Worm (Caenorhabditis elegans): ENCODE results near the gene pole-4.

DNA sequence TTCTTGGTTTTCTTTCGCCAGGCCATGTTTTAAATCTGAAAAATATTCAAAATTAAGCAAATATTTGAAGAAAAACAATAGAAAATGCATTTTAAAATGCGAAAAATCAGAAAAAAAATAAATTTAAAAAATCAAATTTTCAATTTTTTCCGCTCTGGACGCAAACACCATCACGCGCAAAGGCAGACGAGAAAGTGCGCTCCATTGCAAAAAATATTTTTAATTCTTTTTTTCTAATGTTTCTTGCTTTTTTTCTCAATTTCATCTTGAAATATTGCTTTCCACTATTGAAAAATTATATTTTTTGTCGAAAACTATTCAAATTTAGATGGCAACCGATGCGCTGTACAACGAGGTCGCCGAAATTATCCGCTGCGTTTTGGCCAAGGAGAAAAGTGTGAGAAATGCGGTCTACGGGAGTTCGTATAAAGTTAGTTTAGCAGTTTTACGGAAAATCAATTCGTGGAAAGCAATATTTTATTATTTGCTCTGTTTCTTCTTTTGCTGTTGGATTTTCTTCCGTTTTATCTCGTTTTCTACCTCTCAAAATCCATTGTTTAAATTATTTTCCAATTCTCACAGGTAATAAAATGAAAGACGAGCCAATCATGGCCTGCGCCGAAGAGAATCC, at the start of gene pole-4, which contains the start of the genes nsun-5 and metl-2:
- TF ChIP-seq med-1 (GFP tag; optimal IDR thresholded peaks at IDR 0.05; ENCODE audit: insufficient read depth) (no peak), ref-1 (GFP tag; conservative IDR thresholded peaks at IDR 0.05) (no peak)
